Fruit fly (Drosophila melanogaster) S2 (cell line): ENCODE measurements around the gene Rbsn-5.

Experiments used
- CG8478 ChIP-seq: fragments of >200 bp; optimal IDR thresholded peaks from 2 replicates; lab custom pipeline; 2018
- CTCF ChIP-seq, 2 experiments: fragments of >200 bp; optimal IDR thresholded peaks; 2 replicates each; lab custom pipeline; 2018

DNA sequence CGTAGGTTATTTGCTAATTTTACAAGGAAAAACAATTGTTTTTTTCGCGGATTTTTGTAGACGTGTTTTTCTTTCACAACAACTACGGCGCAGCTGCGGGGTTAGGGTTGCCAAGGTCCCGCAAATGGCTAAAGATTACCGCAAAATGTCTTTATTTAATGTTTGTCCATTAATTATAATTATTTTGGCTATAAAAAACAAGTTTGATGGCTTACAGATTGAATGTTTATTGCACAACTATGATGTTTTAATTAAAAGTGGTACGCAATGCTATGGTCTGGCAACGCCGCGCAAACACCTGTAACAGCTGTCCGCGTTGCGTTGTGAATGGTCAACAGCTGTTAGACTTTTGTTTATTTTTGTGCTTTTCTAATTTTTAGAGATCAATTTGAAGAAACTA, 3.0 kb upstream of the Rbsn-5 start:
- TF ChIP-seq CG8478 (lab: Kevin White, UChicago) (no peak), CTCF (optimal IDR thresholded peaks at IDR 0.05; lab: Kevin White, UChicago) (no peak)
